Fruit fly (Drosophila melanogaster) Kc167 (cell line): ENCODE results near the gene bun.

ENCODE experiments used
- Myc ChIP-seq: fragments of >200 bp; optimal IDR thresholded peaks from 2 replicates; lab custom pipeline; 2017; ENCODE audit warnings: missing external identifiers
- h ChIP-seq: fragments of >200 bp; optimal IDR thresholded peaks from 3 replicates; lab custom pipeline; 2018; ENCODE audit warnings: missing external identifiers
- insv ChIP-seq: fragments of >200 bp; optimal IDR thresholded peaks from 3 replicates; lab custom pipeline; 2018; ENCODE audit warnings: missing external identifiers
- psq ChIP-seq: fragments of >200 bp; optimal IDR thresholded peaks from 2 replicates; lab custom pipeline; 2017; ENCODE audit warnings: missing external identifiers
- ttk ChIP-seq: sonication (Bioruptor generic); optimal IDR thresholded peaks from 2 replicates; lab custom pipeline; 2017; ENCODE audit warnings: missing external identifiers

dm6 chr2L:12504886-12505450 lies 41.4 kb downstream of the bun start:
- no peak for TF ChIP-seq Myc
- no peak for TF ChIP-seq insv (lab: Kevin White, UChicago)
- TF ChIP-seq ttk (lab: Kevin White, UChicago), result no peak
- no peak for TF ChIP-seq psq (lab: Kevin White, UChicago)
- TF ChIP-seq h (lab: Kevin White, UChicago), result no peak
